Worm (Caenorhabditis elegans): Measurements from ENCODE around the gene Y53F4A.2.

DNA sequence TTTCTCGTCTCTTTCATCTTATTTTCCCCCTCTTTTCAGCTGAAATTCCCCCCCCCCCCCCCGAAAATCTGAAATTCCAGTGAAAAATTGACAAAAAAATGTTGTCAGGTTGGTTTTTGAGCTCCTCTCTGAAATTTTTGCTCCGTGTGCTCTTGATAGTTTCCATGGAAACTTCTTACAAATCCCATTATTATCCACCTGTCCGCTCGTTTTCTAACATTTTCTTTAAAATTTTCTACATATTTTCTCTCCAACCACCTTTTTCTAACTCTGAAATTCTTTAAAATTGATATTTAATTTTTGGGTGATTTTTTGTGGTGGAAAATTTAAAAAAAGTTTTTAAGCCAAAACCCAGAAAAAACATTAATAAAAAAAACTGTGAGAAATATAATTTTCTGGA is 10.3 kb downstream of the Y53F4A.2 start, which contains the start of gene gpx-2:
- no peak for TF ChIP-seq mls-2 (tag; optimal IDR thresholded peaks at IDR 0.05)
- TF ChIP-seq snpc-4 (tag; optimal IDR thresholded peaks at IDR 0.05) = no peak
- no peak for TF ChIP-seq elt-1 (tag; optimal IDR thresholded peaks at IDR 0.05; ENCODE audit: borderline replicate concordance, insufficient read depth)
- no peak for TF ChIP-seq hlh-1 (tag; optimal IDR thresholded peaks at IDR 0.05)
- TF ChIP-seq pha-4 (tag; optimal IDR thresholded peaks at IDR 0.05) = no peak
- no peak for TF ChIP-seq unc-39 (tag; optimal IDR thresholded peaks at IDR 0.05)
- TF ChIP-seq elt-3 (tag; optimal IDR thresholded peaks at IDR 0.05) = no peak
- no peak for TF ChIP-seq zip-8 (tag; optimal IDR thresholded peaks at IDR 0.05)
- TF ChIP-seq nhr-28 (tag; optimal IDR thresholded peaks at IDR 0.05) = no peak
- no peak for TF ChIP-seq sem-2 (GFP tag; optimal IDR thresholded peaks at IDR 0.05)
- TF ChIP-seq ztf-11 (tag; optimal IDR thresholded peaks at IDR 0.05) = no peak
- no peak for TF ChIP-seq nhr-76 (tag; optimal IDR thresholded peaks at IDR 0.05)

Measured in whole organism, mixed stage, embryonic.